Worm (Caenorhabditis elegans) whole organism, young adult: ENCODE data around the gene str-27.
"Not testable (repeated sequence)": the region's sequence is repeated elsewhere in the genome, so short reads cannot be mapped to it uniquely, and the experiment has no call there.

Source experiments
- F55B11.4 ChIP-seq: sonication (generic microtip); optimal IDR thresholded peaks from 2 replicates; lab custom pipeline; 2016; ENCODE audit warnings: missing compliant biosample characterization, missing genetic modification characterization, borderline replicate concordance; ENCODE audit not compliant: insufficient read depth
- K11D2.4 ChIP-seq: fragments of 200-800 bp; sonication (Bioruptor generic); IDR thresholded peaks from 2 replicates; pipeline ENCODE4 v1.3.6; 2022; ENCODE audit warnings: missing genetic modification reagents, missing genetic modification characterization, missing compliant biosample characterization

- TF ChIP-seq F55B11.4 (tag; lab: Kevin White, UChicago); K11D2.4 (GFP tag; lab: Robert Waterston, UW): not testable (repeated sequence)
Observed at ce11 chrV:15767385-15767784, 31.8 kb upstream of the str-27 start.
